Fruit fly (Drosophila melanogaster) whole organism, embryonic: ENCODE results near the gene CG8312.

ENCODE experiments used
- B-H2 ChIP-seq: fragments of 200-800 bp; sonication (Bioruptor generic); optimal IDR thresholded peaks from 2 replicates; lab custom pipeline; 2018; ENCODE audit warnings: missing biosample characterization, mild to moderate bottlenecking, missing genetic modification characterization
- Bdp1 ChIP-seq: fragments of 200-800 bp; sonication (Bioruptor generic); optimal IDR thresholded peaks from 3 replicates; lab custom pipeline; 2016; ENCODE audit warnings: missing biosample characterization, missing genetic modification characterization
- CG17328 ChIP-seq: fragments of 200-800 bp; sonication (Bioruptor generic); IDR thresholded peaks from 2 replicates; pipeline ENCODE4 v1.3.6; 2022; ENCODE audit warnings: missing biosample characterization, missing genetic modification characterization
- CG17361 ChIP-seq: fragments of 200-800 bp; sonication (Bioruptor generic); IDR thresholded peaks from 3 replicates; pipeline ENCODE4 v1.3.6; 2022; ENCODE audit warnings: missing biosample characterization, missing genetic modification characterization
- CG2712 ChIP-seq: fragments of 200-800 bp; optimal IDR thresholded peaks from 3 replicates; lab custom pipeline; 2019; ENCODE audit warnings: missing biosample characterization, mild to moderate bottlenecking, missing genetic modification characterization, moderate library complexity
- CG3065 ChIP-seq: fragments of 200-800 bp; sonication (Bioruptor generic); optimal IDR thresholded peaks from 2 replicates; lab custom pipeline; 2016; ENCODE audit warnings: missing biosample characterization, missing genetic modification characterization
- Lhr ChIP-seq: fragments of 200-800 bp; sonication (Bioruptor generic); optimal IDR thresholded peaks from 3 replicates; lab custom pipeline; 2017; ENCODE audit warnings: mild to moderate bottlenecking, missing biosample characterization, missing genetic modification reagents, missing genetic modification characterization
- Sox102F ChIP-seq: fragments of 200-800 bp; sonication (Bioruptor generic); optimal IDR thresholded peaks from 2 replicates; lab custom pipeline; 2018; ENCODE audit warnings: missing biosample characterization, mild to moderate bottlenecking, missing genetic modification characterization, moderate library complexity
- lola ChIP-seq, 3 experiments: fragments of >200 bp in 2 of 3; fragments of 200-800 bp in 1 of 3; sonication (Bioruptor generic) in 1 of 3; optimal IDR thresholded peaks; 2 replicates each; lab custom pipeline; 2017 to 2019; ENCODE audit warnings: missing biosample characterization in 3 of 3, missing genetic modification characterization in 3 of 3, mild to moderate bottlenecking in 1 of 3, moderate library complexity in 1 of 3
- luna ChIP-seq: fragments of 200-800 bp; sonication (Bioruptor generic); optimal IDR thresholded peaks from 2 replicates; lab custom pipeline; 2016; ENCODE audit warnings: missing biosample characterization, missing genetic modification characterization
- pan ChIP-seq, 4 experiments: fragments of >200 bp in 3 of 4; fragments of 200-800 bp in 1 of 4; sonication (Bioruptor generic) in 1 of 4; optimal IDR thresholded peaks in 3 of 4; IDR thresholded peaks in 1 of 4; 2 replicates each; pipeline versions ENCODE4 v1.3.6 to Lab custom; 2017 to 2022; ENCODE audit warnings: missing biosample characterization in 2 of 4, missing genetic modification characterization in 2 of 4, mixed read lengths in 1 of 4
- sug ChIP-seq: fragments of 200-800 bp; optimal IDR thresholded peaks from 2 replicates; lab custom pipeline; 2019; ENCODE audit warnings: missing biosample characterization, mild to moderate bottlenecking, missing genetic modification characterization, moderate library complexity
- tll ChIP-seq, 2 experiments: fragments of 200-800 bp in 1 of 2; fragments of >200 bp in 1 of 2; sonication (Bioruptor generic) in 1 of 2; optimal IDR thresholded peaks; 2 replicates each; lab custom pipeline; 2017 to 2019; ENCODE audit warnings: missing biosample characterization in 2 of 2, missing genetic modification characterization in 2 of 2, mild to moderate bottlenecking in 1 of 2, moderate library complexity in 1 of 2

DNA sequence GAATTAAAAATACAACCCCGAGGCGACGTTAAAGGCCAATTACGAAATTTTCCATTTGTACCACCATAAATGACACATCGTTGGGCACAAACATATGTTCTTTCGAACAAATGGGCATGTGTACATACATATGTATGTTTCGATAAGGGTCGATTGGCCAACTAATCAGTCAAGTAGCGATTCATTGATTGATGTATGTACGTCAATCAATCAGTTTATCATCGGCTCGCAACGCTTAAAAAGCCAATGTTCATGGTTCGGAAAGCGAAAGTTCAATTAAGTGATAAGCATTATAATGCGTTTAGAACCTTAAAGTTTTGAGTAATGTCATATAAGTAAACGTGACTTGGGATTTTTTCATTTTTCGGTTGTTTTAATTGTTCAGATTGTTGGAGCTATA lies 53.5 kb downstream of the CG8312 start:
- no peak for TF ChIP-seq pan (optimal IDR thresholded peaks at IDR 0.05; lab: Kevin White, UChicago)
- TF ChIP-seq pan (GFP tag; optimal IDR thresholded peaks at IDR 0.05 in 1 of 2, IDR thresholded peaks at IDR 0.05 in 1 of 2) = no peak
- TF ChIP-seq CG3065 (GFP tag; lab: Kevin White, UChicago) = no peak
- no peak for TF ChIP-seq CG2712 (tag; lab: Kevin White, UChicago)
- TF ChIP-seq Bdp1 (GFP tag; lab: Kevin White, UChicago) = no peak
- no peak for TF ChIP-seq sug (tag; lab: Kevin White, UChicago)
- TF ChIP-seq lola (GFP tag; optimal IDR thresholded peaks at IDR 0.05; lab: Kevin White, UChicago) = no peak
- TF ChIP-seq Lhr = no peak
- TF ChIP-seq CG17361 = no peak
- no peak for TF ChIP-seq B-H2
- TF ChIP-seq CG17328 (GFP tag; lab: Robert Waterston, UW) = no peak
- TF ChIP-seq tll (GFP tag; optimal IDR thresholded peaks at IDR 0.05; lab: Kevin White, UChicago) = no peak
- TF ChIP-seq luna (GFP tag; lab: Kevin White, UChicago) = no peak
- no peak for TF ChIP-seq Sox102F (GFP tag; lab: Kevin White, UChicago)
